Worm (Caenorhabditis elegans): ENCODE data around the gene lron-7.

The lron-7 gene

DNA sequence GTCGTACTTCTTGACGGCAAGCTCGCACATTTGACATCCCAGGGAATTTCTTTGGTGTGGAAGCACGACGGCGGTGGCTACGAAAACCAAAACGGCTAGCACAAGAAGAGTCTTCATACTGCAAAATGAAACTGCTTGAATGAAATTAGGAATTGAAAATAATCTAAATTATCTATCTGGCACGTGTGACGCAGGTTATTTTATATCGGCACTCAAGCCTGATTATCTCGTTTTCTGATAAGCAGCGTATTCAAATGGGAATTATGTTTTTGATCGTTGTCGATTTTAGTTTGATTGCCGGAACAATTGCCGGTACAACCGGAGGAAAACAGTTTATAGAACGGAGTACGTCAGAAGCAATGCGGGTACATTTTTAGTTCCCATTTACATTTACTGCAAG lies 26.7 kb downstream of the lron-7 start, which contains the start of gene spp-4:
Gene spp-4 (minus strand): TSS at position 118 of the 400 bp plus-strand sequence.
- TF ChIP-seq ama-1 (optimal IDR thresholded peaks at IDR 0.05): no peak
- TF ChIP-seq ets-7 (tag; optimal IDR thresholded peaks at IDR 0.05): no peak
- no peak for TF ChIP-seq aly-1 (tag; optimal IDR thresholded peaks at IDR 0.05)
- no peak for TF ChIP-seq scrt-1 (GFP tag; IDR thresholded peaks at IDR 0.05)
- TF ChIP-seq ceh-36 (tag; optimal IDR thresholded peaks at IDR 0.05): no peak
- no peak for TF ChIP-seq flt-1 (GFP tag; IDR thresholded peaks at IDR 0.05)
- TF ChIP-seq hmg-4 (GFP tag; optimal IDR thresholded peaks at IDR 0.05): no peak
- no peak for TF ChIP-seq B0310.2 (tag; optimal IDR thresholded peaks at IDR 0.05)
- TF ChIP-seq hnd-1 (tag; optimal IDR thresholded peaks at IDR 0.05): no peak
- TF ChIP-seq tra-4 (tag; optimal IDR thresholded peaks at IDR 0.05): no peak
- TF ChIP-seq hmbx-1 (tag; optimal IDR thresholded peaks at IDR 0.05): no peak
- TF ChIP-seq tbx-11 (GFP tag; IDR thresholded peaks at IDR 0.05): no peak
- no peak for TF ChIP-seq F13C5.2 (tag; optimal IDR thresholded peaks at IDR 0.05)

DNA sequence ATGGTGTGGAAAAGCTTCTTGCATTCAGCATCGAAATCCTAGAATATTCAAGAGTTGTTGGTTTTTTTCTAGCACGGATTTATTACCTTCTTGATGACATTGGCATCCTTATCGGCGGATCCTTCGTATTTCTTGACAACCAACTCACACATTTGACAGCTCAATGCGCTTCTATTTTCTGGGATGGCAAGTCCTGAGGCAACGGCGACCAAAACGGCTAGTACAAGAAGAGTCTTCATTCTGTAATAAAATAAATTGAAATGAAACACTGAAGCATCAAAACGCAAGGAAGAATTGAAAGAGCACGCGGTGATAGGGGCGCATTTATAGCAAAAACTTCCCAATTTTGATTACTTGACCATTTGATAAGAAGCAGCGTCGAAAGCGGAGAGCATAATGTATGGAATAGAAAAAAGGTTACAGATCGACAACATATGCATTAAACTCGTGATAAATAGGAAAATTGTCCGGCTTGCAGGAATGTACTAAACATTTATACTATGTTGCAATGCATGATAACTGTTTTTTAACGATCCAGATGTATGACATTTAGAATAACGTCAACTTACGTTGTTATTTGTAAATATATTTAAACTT lies 28.3 kb downstream of the lron-7 start, which contains the start of gene spp-5:
Gene spp-5 (minus strand): TSS at position 240 of the 597 bp plus-strand sequence.
- TF ChIP-seq hmbx-1 (tag; optimal IDR thresholded peaks at IDR 0.05) (no peak), B0310.2 (tag; optimal IDR thresholded peaks at IDR 0.05) (no peak), sea-1 (GFP tag; conservative IDR thresholded peaks at IDR 0.05) (no peak), flt-1 (GFP tag; IDR thresholded peaks at IDR 0.05) (no peak), ceh-13 (GFP tag; optimal IDR thresholded peaks at IDR 0.05) (no peak), ama-1 (optimal IDR thresholded peaks at IDR 0.05) (no peak), F13C5.2 (tag; optimal IDR thresholded peaks at IDR 0.05) (no peak), ceh-36 (tag; optimal IDR thresholded peaks at IDR 0.05) (no peak), tra-4 (tag; optimal IDR thresholded peaks at IDR 0.05) (no peak), scrt-1 (GFP tag; IDR thresholded peaks at IDR 0.05) (no peak), hmg-4 (GFP tag; optimal IDR thresholded peaks at IDR 0.05) (no peak), aly-1 (tag; optimal IDR thresholded peaks at IDR 0.05) (no peak), pes-1 (GFP tag; IDR thresholded peaks at IDR 0.05) (no peak), tbx-37 (GFP tag; conservative IDR thresholded peaks at IDR 0.05) (no peak)

DNA sequence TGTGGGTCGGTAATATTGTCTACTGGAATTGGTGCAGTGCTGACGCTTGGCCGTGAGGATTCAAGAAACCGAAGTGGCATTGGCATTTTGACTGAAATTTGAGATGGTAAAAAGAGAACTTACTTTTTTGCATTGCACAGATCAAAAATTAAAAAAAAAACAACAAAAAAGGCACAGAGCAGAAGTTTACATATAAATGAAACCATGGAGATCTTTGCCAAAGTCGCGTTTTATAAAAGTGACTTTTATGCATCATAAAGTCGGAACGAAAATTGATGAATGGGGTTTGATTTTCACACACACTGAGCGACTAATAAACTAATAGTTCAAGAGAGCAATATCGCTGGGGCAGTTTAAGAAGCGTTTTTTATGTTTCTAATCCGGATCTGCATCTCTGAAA lies 30.4 kb downstream of the lron-7 start, which contains the start of gene T08A9.13:
Gene T08A9.13 (minus strand): TSS at position 101 of the 400 bp plus-strand sequence.
- TF ChIP-seq ama-1 (optimal IDR thresholded peaks at IDR 0.05) (no peak), tbx-37 (GFP tag; conservative IDR thresholded peaks at IDR 0.05) (no peak), tra-4 (tag; optimal IDR thresholded peaks at IDR 0.05) (no peak), aly-1 (tag; optimal IDR thresholded peaks at IDR 0.05) (no peak), ets-7 (tag; optimal IDR thresholded peaks at IDR 0.05) (no peak)

DNA sequence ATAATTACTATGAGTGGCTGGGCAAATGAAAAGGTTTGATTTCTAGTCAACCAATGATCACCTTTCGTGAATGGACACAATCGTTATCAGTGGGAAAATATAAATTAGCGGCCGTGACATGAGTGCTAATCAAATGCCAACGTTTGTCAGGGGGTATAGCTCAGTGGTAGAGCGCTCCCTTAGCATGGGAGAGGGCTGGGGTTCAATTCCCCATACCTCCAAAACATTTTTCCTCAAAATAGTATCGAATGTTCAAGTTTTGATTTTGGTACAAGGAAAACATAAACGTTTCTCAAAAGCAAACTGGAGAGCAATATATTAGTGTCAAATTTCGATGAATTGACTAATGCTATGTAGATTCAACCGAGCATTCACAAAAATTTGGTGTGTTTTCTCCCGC lies 31.7 kb downstream of the lron-7 start:
- TF ChIP-seq aly-1 (tag; optimal IDR thresholded peaks at IDR 0.05) (no peak), flt-1 (GFP tag; IDR thresholded peaks at IDR 0.05) (0 out of 2 replicates have a peak, but pooled peaks have one; percentile 11), hnd-1 (tag; optimal IDR thresholded peaks at IDR 0.05) (no peak), sea-1 (GFP tag; conservative IDR thresholded peaks at IDR 0.05) (no peak), tra-4 (tag; optimal IDR thresholded peaks at IDR 0.05) (no peak), ceh-36 (tag; optimal IDR thresholded peaks at IDR 0.05) (no peak), pes-1 (GFP tag; IDR thresholded peaks at IDR 0.05) (no peak), ets-7 (tag; optimal IDR thresholded peaks at IDR 0.05) (no peak), F13C5.2 (tag; optimal IDR thresholded peaks at IDR 0.05) (no peak), hmg-4 (GFP tag; optimal IDR thresholded peaks at IDR 0.05) (no peak), tbx-11 (GFP tag; IDR thresholded peaks at IDR 0.05) (0 out of 2 replicates have a peak, but pooled peaks have one; percentile 32), tbx-37 (GFP tag; conservative IDR thresholded peaks at IDR 0.05) (no peak)

DNA sequence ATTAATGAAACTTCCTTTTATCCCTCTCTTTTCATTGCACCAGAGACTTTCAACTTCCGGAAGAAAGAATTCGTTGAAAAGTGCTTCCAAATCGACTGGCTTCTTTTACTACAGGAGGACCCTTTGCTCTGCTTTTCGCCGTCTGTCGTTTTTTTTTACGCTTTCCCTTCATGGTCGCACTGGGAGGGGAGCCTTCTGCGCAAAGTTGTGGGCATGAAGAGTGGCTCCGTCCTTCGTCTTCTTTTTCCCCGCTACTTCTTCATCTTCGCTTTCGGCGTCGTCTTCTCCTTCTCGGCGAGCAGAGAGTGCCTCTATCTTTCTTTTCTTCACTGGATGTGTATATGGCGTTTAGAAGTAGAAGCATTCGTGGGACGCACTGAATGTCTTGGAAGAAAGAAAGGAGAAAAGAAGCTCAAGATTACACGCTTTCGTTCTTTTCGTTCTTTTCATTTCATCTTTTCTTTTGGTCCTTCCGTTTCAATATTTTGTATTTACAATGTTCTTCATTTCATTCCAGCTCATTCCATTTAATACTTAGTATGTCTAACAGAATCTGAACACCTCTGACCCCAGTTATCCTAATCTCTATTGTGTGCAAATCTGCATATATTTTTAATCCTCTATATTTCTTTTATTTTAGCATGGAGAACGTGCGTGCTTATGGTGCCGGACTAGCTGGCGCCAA lies 35.2 kb downstream of the lron-7 start, which contains the start of gene sng-1:
Gene sng-1 (plus strand): TSS at position 635 of the 685 bp plus-strand sequence.
- TF ChIP-seq ama-1 (optimal IDR thresholded peaks at IDR 0.05) (no peak), tbx-37 (GFP tag; conservative IDR thresholded peaks at IDR 0.05) (no peak), hnd-1 (tag; optimal IDR thresholded peaks at IDR 0.05) (no peak), ceh-13 (GFP tag; optimal IDR thresholded peaks at IDR 0.05) (no peak), aly-1 (tag; optimal IDR thresholded peaks at IDR 0.05) (no peak), hmbx-1 (tag; optimal IDR thresholded peaks at IDR 0.05) (no peak)

DNA sequence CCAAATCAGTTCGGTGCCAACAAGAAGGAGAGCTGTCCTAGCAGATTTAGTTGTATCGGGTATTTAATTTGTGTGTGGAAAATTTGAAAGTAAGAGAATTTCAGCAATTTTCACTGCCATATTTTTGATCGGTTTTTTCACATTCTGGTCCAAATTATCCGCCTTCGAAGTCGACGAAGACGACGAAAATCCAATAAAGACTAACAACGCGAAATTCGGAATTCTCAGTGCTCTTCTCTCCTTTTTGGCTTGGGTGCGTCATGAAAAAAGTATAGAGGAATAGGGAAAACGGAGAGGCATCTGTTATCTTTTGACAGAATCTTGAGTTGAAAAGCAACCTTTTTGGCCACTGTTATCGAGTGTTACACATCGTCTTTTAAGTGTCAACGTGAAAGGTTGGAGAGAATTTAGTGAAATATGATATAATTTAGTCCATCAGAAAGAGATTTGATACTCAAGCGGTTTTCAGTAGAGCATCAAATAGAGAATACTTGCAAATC lies 36.2 kb downstream of the lron-7 start:
- no peak for TF ChIP-seq hmg-4 (GFP tag; optimal IDR thresholded peaks at IDR 0.05)
- TF ChIP-seq hmbx-1 (tag; optimal IDR thresholded peaks at IDR 0.05): no peak
- no peak for TF ChIP-seq F13C5.2 (tag; optimal IDR thresholded peaks at IDR 0.05)
- no peak for TF ChIP-seq flt-1 (GFP tag; IDR thresholded peaks at IDR 0.05)
- TF ChIP-seq ama-1 (optimal IDR thresholded peaks at IDR 0.05): no peak
- no peak for TF ChIP-seq ceh-13 (GFP tag; optimal IDR thresholded peaks at IDR 0.05)
- TF ChIP-seq tbx-37 (GFP tag; conservative IDR thresholded peaks at IDR 0.05): no peak
- TF ChIP-seq B0310.2 (tag; optimal IDR thresholded peaks at IDR 0.05): no peak
- TF ChIP-seq aly-1 (tag; optimal IDR thresholded peaks at IDR 0.05): no peak
- TF ChIP-seq tbx-11 (GFP tag; IDR thresholded peaks at IDR 0.05): no peak
- TF ChIP-seq pes-1 (GFP tag; IDR thresholded peaks at IDR 0.05): no peak

DNA sequence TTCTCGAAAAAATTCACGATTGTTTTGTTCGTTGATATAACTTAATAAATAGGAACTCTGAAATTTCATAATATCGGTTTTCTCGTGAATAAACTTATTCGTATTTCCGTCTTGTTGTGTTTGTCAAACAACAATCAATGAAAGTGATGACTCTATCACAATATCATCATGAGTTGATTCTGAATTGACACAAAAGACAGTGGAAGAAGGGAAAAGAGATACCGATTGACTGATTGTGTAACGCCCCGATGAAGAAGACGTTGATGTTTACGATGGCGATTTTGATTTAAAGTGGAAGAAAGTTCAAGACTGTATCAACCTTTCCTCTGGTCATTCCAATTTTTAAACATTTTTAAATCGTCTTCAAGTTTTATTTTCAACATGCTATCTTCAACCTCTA lies 37.7 kb downstream of the lron-7 start, which contains the start of gene ttr-59:
Gene ttr-59 (plus strand): TSS at position 218 of the 400 bp plus-strand sequence.
- TF ChIP-seq ceh-36 (tag; optimal IDR thresholded peaks at IDR 0.05) (no peak), pes-1 (GFP tag; IDR thresholded peaks at IDR 0.05) (no peak), aly-1 (tag; optimal IDR thresholded peaks at IDR 0.05) (no peak), ceh-13 (GFP tag; optimal IDR thresholded peaks at IDR 0.05) (no peak), tbx-11 (GFP tag; IDR thresholded peaks at IDR 0.05) (no peak), scrt-1 (GFP tag; IDR thresholded peaks at IDR 0.05) (no peak), ama-1 (optimal IDR thresholded peaks at IDR 0.05) (no peak), sea-1 (GFP tag; conservative IDR thresholded peaks at IDR 0.05) (no peak), ets-7 (tag; optimal IDR thresholded peaks at IDR 0.05) (no peak), flt-1 (GFP tag; IDR thresholded peaks at IDR 0.05) (no peak), tbx-37 (GFP tag; conservative IDR thresholded peaks at IDR 0.05) (no peak)

Measured in whole organism, early embryonic.